Worm (Caenorhabditis elegans) whole organism, mixed stage, embryonic: Measurements from ENCODE around the gene T21C9.6.

Experiments used
- M03D4.4 ChIP-seq: sonication (generic microtip); optimal IDR thresholded peaks from 2 replicates; lab custom pipeline; 2017; ENCODE audit warnings: mild to moderate bottlenecking, missing genetic modification characterization, missing compliant biosample characterization
- ceh-39 ChIP-seq: fragments of 150-350 bp; optimal IDR thresholded peaks from 2 replicates; lab custom pipeline; 2014; ENCODE audit warnings: missing biosample characterization, missing genetic modification characterization
- ceh-43 ChIP-seq: fragments of 200-800 bp; sonication (Bioruptor generic); optimal IDR thresholded peaks from 2 replicates; lab custom pipeline; 2018; ENCODE audit warnings: mild to moderate bottlenecking, missing genetic modification characterization, moderate library complexity, missing compliant biosample characterization
- ceh-83 ChIP-seq: fragments of 200-800 bp; sonication (Bioruptor generic); optimal IDR thresholded peaks from 2 replicates; lab custom pipeline; 2018; ENCODE audit warnings: mild to moderate bottlenecking, missing genetic modification characterization, missing compliant biosample characterization
- ces-1 ChIP-seq: fragments of 150-350 bp; optimal IDR thresholded peaks from 2 replicates; lab custom pipeline; 2014; ENCODE audit warnings: missing biosample characterization, missing genetic modification reagents, missing genetic modification characterization
- drap-1 ChIP-seq: fragments of 200-800 bp; sonication (Bioruptor generic); optimal IDR thresholded peaks from 3 replicates; lab custom pipeline; 2018; ENCODE audit warnings: mild to moderate bottlenecking, missing genetic modification characterization, missing compliant biosample characterization
- elt-3 ChIP-seq: fragments of 150-350 bp; optimal IDR thresholded peaks from 2 replicates; lab custom pipeline; 2014; ENCODE audit warnings: missing biosample characterization, missing genetic modification characterization
- ham-2 ChIP-seq: fragments of 200-800 bp; sonication (Bioruptor generic); optimal IDR thresholded peaks from 2 replicates; lab custom pipeline; 2018; ENCODE audit warnings: mild to moderate bottlenecking, missing genetic modification characterization, missing compliant biosample characterization
- hlh-1 ChIP-seq: fragments of 150-350 bp; optimal IDR thresholded peaks from 2 replicates; lab custom pipeline; 2014; ENCODE audit warnings: missing biosample characterization, missing genetic modification reagents, missing genetic modification characterization
- lin-13 ChIP-seq: fragments of 150-350 bp; optimal IDR thresholded peaks from 2 replicates; lab custom pipeline; 2014; ENCODE audit warnings: missing biosample characterization, missing genetic modification characterization
- lin-32 ChIP-seq: fragments of 200-800 bp; sonication (Bioruptor generic); optimal IDR thresholded peaks from 2 replicates; lab custom pipeline; 2018; ENCODE audit warnings: mild to moderate bottlenecking, missing genetic modification characterization, missing compliant biosample characterization
- lsy-2 ChIP-seq: fragments of 150-350 bp; optimal IDR thresholded peaks from 2 replicates; lab custom pipeline; 2014; ENCODE audit warnings: missing biosample characterization, missing genetic modification characterization
- mab-5 ChIP-seq: fragments of 150-350 bp; optimal IDR thresholded peaks from 2 replicates; lab custom pipeline; 2014; ENCODE audit warnings: missing biosample characterization, missing genetic modification characterization
- mep-1 ChIP-seq: fragments of 150-350 bp; optimal IDR thresholded peaks from 2 replicates; lab custom pipeline; 2017; ENCODE audit warnings: missing biosample characterization, missing genetic modification reagents, missing genetic modification characterization, inconsistent platforms
- mls-2 ChIP-seq: sonication (generic microtip); optimal IDR thresholded peaks from 2 replicates; lab custom pipeline; 2016; ENCODE audit warnings: mild to moderate bottlenecking, missing genetic modification characterization, moderate library complexity, missing compliant biosample characterization
- nhr-12 ChIP-seq: fragments of 150-350 bp; optimal IDR thresholded peaks from 2 replicates; lab custom pipeline; 2014; ENCODE audit warnings: missing biosample characterization, missing genetic modification characterization
- nhr-2 ChIP-seq: fragments of 150-350 bp; optimal IDR thresholded peaks from 2 replicates; lab custom pipeline; 2014; ENCODE audit warnings: missing biosample characterization, missing genetic modification characterization
- nhr-237 ChIP-seq: fragments of 150-350 bp; optimal IDR thresholded peaks from 2 replicates; lab custom pipeline; 2014; ENCODE audit warnings: missing biosample characterization, missing genetic modification characterization
- nhr-28 ChIP-seq: fragments of 150-350 bp; optimal IDR thresholded peaks from 2 replicates; lab custom pipeline; 2014; ENCODE audit warnings: missing biosample characterization, missing genetic modification characterization
- nhr-76 ChIP-seq: sonication (generic microtip); optimal IDR thresholded peaks from 2 replicates; lab custom pipeline; 2017; ENCODE audit warnings: missing biosample characterization, missing genetic modification characterization
- pha-4 ChIP-seq: fragments of 150-350 bp; optimal IDR thresholded peaks from 2 replicates; lab custom pipeline; 2018; ENCODE audit warnings: missing biosample characterization, missing genetic modification reagents, missing genetic modification characterization
- snpc-4 ChIP-seq: fragments of 150-350 bp; optimal IDR thresholded peaks from 2 replicates; lab custom pipeline; 2014; ENCODE audit warnings: missing biosample characterization, missing genetic modification characterization
- sptf-1 ChIP-seq: sonication (generic microtip); optimal IDR thresholded peaks from 2 replicates; lab custom pipeline; 2017; ENCODE audit warnings: mild to moderate bottlenecking, missing genetic modification characterization, moderate library complexity, missing compliant biosample characterization
- tbx-8 ChIP-seq: fragments of 200-800 bp; sonication (Bioruptor generic); optimal IDR thresholded peaks from 2 replicates; lab custom pipeline; 2018; ENCODE audit warnings: mild to moderate bottlenecking, missing genetic modification characterization, moderate library complexity, missing compliant biosample characterization
- unc-120 ChIP-seq: sonication (generic microtip); optimal IDR thresholded peaks from 2 replicates; lab custom pipeline; 2017; ENCODE audit warnings: missing genetic modification characterization, missing compliant biosample characterization; ENCODE audit not compliant: poor library complexity, severe bottlenecking
- unc-39 ChIP-seq: fragments of 150-350 bp; optimal IDR thresholded peaks from 2 replicates; lab custom pipeline; 2014; ENCODE audit warnings: missing biosample characterization, missing genetic modification characterization
- unc-62 ChIP-seq: fragments of 150-350 bp; optimal IDR thresholded peaks from 2 replicates; lab custom pipeline; 2014; ENCODE audit warnings: missing biosample characterization, missing genetic modification reagents, missing genetic modification characterization
- zip-8 ChIP-seq: fragments of 150-350 bp; optimal IDR thresholded peaks from 2 replicates; lab custom pipeline; 2014; ENCODE audit warnings: missing biosample characterization, missing genetic modification characterization
- ztf-11 ChIP-seq: fragments of 150-350 bp; optimal IDR thresholded peaks from 2 replicates; lab custom pipeline; 2014; ENCODE audit warnings: missing biosample characterization, missing genetic modification characterization

Gene T21C9.6

ce11 chrV:10581837-10582300, at the start of gene T21C9.6:
TSS of gene T21C9.6 (plus strand) at chrV:10581887.
- TF ChIP-seq lsy-2 (tag; lab: Kevin White, UChicago) (no peak), elt-3 (tag; lab: Kevin White, UChicago) (no peak), nhr-2 (tag; lab: Kevin White, UChicago) (no peak), mep-1 (no peak), zip-8 (tag; lab: Kevin White, UChicago) (no peak), tbx-8 (GFP tag; lab: Kevin White, UChicago) (no peak), unc-62 (GFP tag; lab: Kevin White, UChicago) (no peak), ceh-39 (tag; lab: Kevin White, UChicago) (no peak), M03D4.4 (tag; lab: Kevin White, UChicago) (no peak), snpc-4 (tag; lab: Kevin White, UChicago) (no peak), nhr-237 (tag; lab: Kevin White, UChicago) (no peak), lin-32 (GFP tag; lab: Kevin White, UChicago) (no peak), nhr-28 (tag; lab: Kevin White, UChicago) (no peak), hlh-1 (tag; lab: Kevin White, UChicago) (no peak), ceh-83 (GFP tag; lab: Kevin White, UChicago) (no peak), sptf-1 (tag; lab: Kevin White, UChicago) (no peak), unc-120 (tag; lab: Kevin White, UChicago) (no peak)

- no peak for TF ChIP-seq nhr-12 (tag; lab: Kevin White, UChicago)
- no peak for TF ChIP-seq ztf-11 (tag; lab: Kevin White, UChicago)
- TF ChIP-seq snpc-4 (tag; lab: Kevin White, UChicago): no peak
Observed at ce11 chrV:10532725-10533124, 49.0 kb upstream of the T21C9.6 start, which contains the start of gene txt-10. TSS of gene txt-10 (minus strand) at chrV:10532825.

ce11 chrV:10535325-10535724, 46.4 kb upstream of the T21C9.6 start:
- TF ChIP-seq snpc-4 (tag; lab: Kevin White, UChicago): no peak
- TF ChIP-seq sptf-1 (tag; lab: Kevin White, UChicago): peak; percentile 6
- TF ChIP-seq unc-120 (tag; lab: Kevin White, UChicago): no peak
- TF ChIP-seq nhr-28 (tag; lab: Kevin White, UChicago): no peak
- no peak for TF ChIP-seq hlh-1 (tag; lab: Kevin White, UChicago)
- no peak for TF ChIP-seq lsy-2 (tag; lab: Kevin White, UChicago)
- TF ChIP-seq, all 35 proteins: peak for 1

ce11 chrV:10536095-10536691, 45.5 kb upstream of the T21C9.6 start, which contains the start of gene ppm-1.A:
TSS of gene ppm-1.A (minus strand) at chrV:10536388.
- TF ChIP-seq ztf-11 (tag; lab: Kevin White, UChicago) (no peak), nhr-76 (tag; lab: Kevin White, UChicago) (no peak), elt-3 (tag; lab: Kevin White, UChicago) (no peak), hlh-1 (tag; lab: Kevin White, UChicago) (no peak), ceh-43 (no peak), nhr-2 (tag; lab: Kevin White, UChicago) (no peak), tbx-8 (GFP tag; lab: Kevin White, UChicago) (no peak), lsy-2 (tag; lab: Kevin White, UChicago) (no peak), zip-8 (tag; lab: Kevin White, UChicago) (no peak), mab-5 (no peak), nhr-12 (tag; lab: Kevin White, UChicago) (no peak), sptf-1 (tag; lab: Kevin White, UChicago) (no peak), unc-62 (GFP tag; lab: Kevin White, UChicago) (no peak)

- TF ChIP-seq ham-2 (GFP tag; lab: Kevin White, UChicago): peak; percentile 34
- peak; percentile 58 for TF ChIP-seq hlh-1 (tag; lab: Kevin White, UChicago)
- no peak for TF ChIP-seq tbx-8 (GFP tag; lab: Kevin White, UChicago)
- TF ChIP-seq unc-39 (tag; lab: Kevin White, UChicago): no peak
- no peak for TF ChIP-seq mls-2 (tag; lab: Kevin White, UChicago)
- TF ChIP-seq mep-1: peak; percentile 82
- TF ChIP-seq sptf-1 (tag; lab: Kevin White, UChicago): peak; percentile 45
- no peak for TF ChIP-seq nhr-28 (tag; lab: Kevin White, UChicago)
- TF ChIP-seq pha-4 (tag; lab: Kevin White, UChicago): peak; percentile 72
- no peak for TF ChIP-seq snpc-4 (tag; lab: Kevin White, UChicago)
- no peak for TF ChIP-seq ceh-43
- peak; percentile 17 for TF ChIP-seq M03D4.4 (tag; lab: Kevin White, UChicago)
- peak; percentile 6 for TF ChIP-seq unc-62 (GFP tag; lab: Kevin White, UChicago)
- peak; percentile 67 for TF ChIP-seq lin-13 (tag; lab: Kevin White, UChicago)
- TF ChIP-seq lsy-2 (tag; lab: Kevin White, UChicago): peak; percentile 78
- peak; percentile 93 for TF ChIP-seq ces-1
- TF ChIP-seq ceh-39 (tag; lab: Kevin White, UChicago): peak; percentile 30
- no peak for TF ChIP-seq zip-8 (tag; lab: Kevin White, UChicago)
- no peak for TF ChIP-seq nhr-76 (tag; lab: Kevin White, UChicago)
- peak; percentile 28 for TF ChIP-seq unc-120 (tag; lab: Kevin White, UChicago)
- no peak for TF ChIP-seq ceh-83 (GFP tag; lab: Kevin White, UChicago)
- peak; percentile 42 for TF ChIP-seq nhr-237 (tag; lab: Kevin White, UChicago)
- peak; percentile 36 for TF ChIP-seq drap-1 (GFP tag; lab: Kevin White, UChicago)
Observed at ce11 chrV:10536808-10537207, 44.9 kb upstream of the T21C9.6 start.
